Worm (Caenorhabditis elegans): Measurements from ENCODE around the gene F45F2.9.

DNA sequence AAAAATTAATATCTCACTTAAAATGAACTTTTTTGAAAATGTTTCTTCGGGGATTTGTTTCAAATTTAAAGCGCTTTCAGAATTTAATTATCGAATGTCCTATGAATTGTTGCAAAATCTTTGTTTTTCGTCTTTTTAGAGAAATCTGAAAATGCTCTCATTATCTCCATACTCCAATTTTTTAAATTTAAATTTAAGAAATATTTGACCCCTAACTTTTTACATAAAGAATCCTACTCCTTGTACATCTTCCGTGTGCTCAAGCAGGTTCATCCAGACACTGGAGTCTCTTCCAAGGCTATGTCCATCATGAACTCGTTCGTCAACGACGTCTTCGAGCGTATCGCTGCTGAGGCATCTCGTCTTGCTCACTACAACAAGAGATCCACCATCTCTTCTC, 23.0 kb upstream of the F45F2.9 start, which contains the start of gene his-39:
- TF ChIP-seq mdl-1 (tag; optimal IDR thresholded peaks at IDR 0.05) (no peak), zag-1 (tag; optimal IDR thresholded peaks at IDR 0.05) (no peak), blmp-1 (tag; optimal IDR thresholded peaks at IDR 0.05; ENCODE audit: insufficient read depth) (no peak), nhr-11 (tag; optimal IDR thresholded peaks at IDR 0.05) (no peak), ama-1 (optimal IDR thresholded peaks at IDR 0.05) (no peak), ceh-16 (tag; optimal IDR thresholded peaks at IDR 0.05) (no peak), unc-62 (GFP tag; optimal IDR thresholded peaks at IDR 0.05) (no peak), sma-3 (GFP tag; optimal IDR thresholded peaks at IDR 0.05) (no peak), crh-2 (tag; optimal IDR thresholded peaks at IDR 0.05) (no peak), nhr-6 (tag; optimal IDR thresholded peaks at IDR 0.05) (no peak), ZK546.5 (tag; optimal IDR thresholded peaks at IDR 0.05) (no peak), elt-1 (tag; optimal IDR thresholded peaks at IDR 0.05) (no peak), nhr-12 (tag; optimal IDR thresholded peaks at IDR 0.05) (no peak)
